Worm (Caenorhabditis elegans): ENCODE data around the gene tps-1.
A peak's percentile ranks its signal among the peaks of the same experiment; 100 is the strongest.

Gene tps-1

DNA sequence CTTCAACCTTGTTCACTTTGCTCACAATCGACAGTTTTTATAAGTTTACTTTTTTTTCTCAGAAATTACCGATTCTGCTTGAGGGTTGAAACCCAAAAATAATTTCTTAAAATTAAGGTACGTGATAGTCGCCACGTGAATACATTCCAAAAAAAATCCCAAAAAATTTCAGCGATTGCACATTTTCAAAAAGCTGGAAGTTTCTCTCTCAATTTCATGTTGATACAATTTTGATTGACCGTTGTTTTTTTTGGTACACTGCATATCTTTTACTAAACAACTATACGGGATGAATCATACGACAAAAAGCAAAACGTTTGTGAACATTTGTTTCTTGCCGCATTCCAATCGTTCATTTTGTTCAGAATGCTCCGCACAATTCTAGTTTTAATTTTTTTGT is 35.9 kb downstream of the tps-1 start, which contains the start of gene C36E6.8:
Gene C36E6.8 (plus strand): TSS at position 301 of the 400 bp plus-strand sequence.
- TF ChIP-seq Y75B8A.6 (GFP tag; IDR thresholded peaks at IDR 0.05) (no peak), spr-1 (tag; optimal IDR thresholded peaks at IDR 0.05) (no peak), madf-5 (GFP tag; IDR thresholded peaks at IDR 0.05) (no peak), F49E8.2 (tag; optimal IDR thresholded peaks at IDR 0.05; ENCODE audit: borderline replicate concordance) (no peak), daf-8 (GFP tag; IDR thresholded peaks at IDR 0.05) (no peak), sdz-12 (GFP tag; optimal IDR thresholded peaks at IDR 0.05) (no peak), hlh-11 (tag; optimal IDR thresholded peaks at IDR 0.05) (no peak), dve-1 (tag; optimal IDR thresholded peaks at IDR 0.05; ENCODE audit: insufficient read depth) (no peak)

DNA sequence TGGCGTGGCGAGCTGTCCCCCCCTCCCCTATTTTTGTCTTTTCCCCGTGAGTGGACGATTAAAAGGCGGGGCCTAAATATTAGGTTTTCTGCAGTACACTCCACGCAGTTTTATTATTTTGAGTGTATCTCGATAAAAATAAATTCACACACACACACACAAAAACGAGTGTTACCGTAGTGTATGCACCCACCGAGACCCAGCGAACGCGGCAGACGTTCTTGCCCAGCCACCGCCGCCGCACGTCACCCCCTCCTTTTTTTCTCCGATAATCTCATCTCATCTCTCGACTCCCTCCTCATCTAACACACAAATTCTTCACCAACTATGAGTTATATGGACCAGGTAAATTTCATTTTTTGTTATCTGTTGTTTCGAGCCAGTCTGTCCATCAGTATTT is 40.1 kb downstream of the tps-1 start, which contains the start of gene fubl-3:
Gene fubl-3 (plus strand): TSS at position 212 of the 400 bp plus-strand sequence.
- no peak for TF ChIP-seq unc-62 (GFP tag; optimal IDR thresholded peaks at IDR 0.05 in 1 of 2)
- TF ChIP-seq unc-62 (tag; optimal IDR thresholded peaks at IDR 0.05) = no peak
- TF ChIP-seq Y48G9A.11 (GFP tag; IDR thresholded peaks at IDR 0.05) = no peak
- no peak for TF ChIP-seq spr-1 (tag; optimal IDR thresholded peaks at IDR 0.05)
- no peak for TF ChIP-seq mdl-1 (tag; optimal IDR thresholded peaks at IDR 0.05)
- no peak for TF ChIP-seq lim-7 (GFP tag; IDR thresholded peaks at IDR 0.05)
- TF ChIP-seq nhr-111 (GFP tag; optimal IDR thresholded peaks at IDR 0.05) = no peak
- TF ChIP-seq daf-16 (GFP tag; optimal IDR thresholded peaks at IDR 0.05) = no peak
- peak; percentile 18 for TF ChIP-seq daf-16 (tag; optimal IDR thresholded peaks at IDR 0.05)
- TF ChIP-seq saeg-2 (GFP tag; IDR thresholded peaks at IDR 0.05) = no peak
- TF ChIP-seq ctbp-1 (GFP tag; IDR thresholded peaks at IDR 0.05) = 0 out of 2 replicates have a peak, but pooled peaks have one; percentile 29
- no peak for TF ChIP-seq attf-4 (tag; optimal IDR thresholded peaks at IDR 0.05)
- TF ChIP-seq php-3 (GFP tag; IDR thresholded peaks at IDR 0.05) = no peak
- TF ChIP-seq tra-1 (GFP tag; IDR thresholded peaks at IDR 0.05) = no peak
- peak; percentile 1 for TF ChIP-seq nhr-11 (tag; optimal IDR thresholded peaks at IDR 0.05)
- TF ChIP-seq hlh-11 (tag; optimal IDR thresholded peaks at IDR 0.05) = peak; percentile 30
- TF ChIP-seq zfp-3 (GFP tag; conservative IDR thresholded peaks at IDR 0.05) = no peak
- TF ChIP-seq ceh-20 (GFP tag; IDR thresholded peaks at IDR 0.05) = no peak
- TF ChIP-seq ceh-44 (GFP tag; IDR thresholded peaks at IDR 0.05) = no peak
- no peak for TF ChIP-seq R02D3.7 (tag; optimal IDR thresholded peaks at IDR 0.05)
- TF ChIP-seq unc-130 (GFP tag; optimal IDR thresholded peaks at IDR 0.05) = no peak
- no peak for TF ChIP-seq zip-2 (tag; optimal IDR thresholded peaks at IDR 0.05)
- TF ChIP-seq unc-39 (tag; optimal IDR thresholded peaks at IDR 0.05) = no peak
- no peak for TF ChIP-seq dmd-8 (GFP tag; IDR thresholded peaks at IDR 0.05)
- no peak for TF ChIP-seq nhr-76 (tag; optimal IDR thresholded peaks at IDR 0.05)
- no peak for TF ChIP-seq lin-15B (tag; optimal IDR thresholded peaks at IDR 0.05)
- TF ChIP-seq F49E8.2 (tag; optimal IDR thresholded peaks at IDR 0.05; ENCODE audit: borderline replicate concordance) = no peak
- TF ChIP-seq Y5F2A.4 (GFP tag; optimal IDR thresholded peaks at IDR 0.05) = no peak
- TF ChIP-seq zip-11 (GFP tag; IDR thresholded peaks at IDR 0.05) = no peak
- TF ChIP-seq dve-1 (tag; optimal IDR thresholded peaks at IDR 0.05; ENCODE audit: insufficient read depth) = no peak
- no peak for TF ChIP-seq ceh-28 (tag; optimal IDR thresholded peaks at IDR 0.05)
- no peak for TF ChIP-seq F10B5.3 (tag; optimal IDR thresholded peaks at IDR 0.05)
- TF ChIP-seq duxl-1 (tag; optimal IDR thresholded peaks at IDR 0.05; ENCODE audit: poor library complexity) = no peak
- TF ChIP-seq F26F4.8 (GFP tag; conservative IDR thresholded peaks at IDR 0.05) = no peak
- TF ChIP-seq lin-13 (GFP tag; optimal IDR thresholded peaks at IDR 0.05) = no peak
- no peak for TF ChIP-seq spr-3 (GFP tag; optimal IDR thresholded peaks at IDR 0.05)
- no peak for TF ChIP-seq tag-97 (GFP tag; IDR thresholded peaks at IDR 0.05)
- no peak for TF ChIP-seq daf-12 (tag; optimal IDR thresholded peaks at IDR 0.05)
- TF ChIP-seq lsy-2 (tag; optimal IDR thresholded peaks at IDR 0.05) = peak; percentile 70 to 95
- no peak for TF ChIP-seq lir-3 (tag; optimal IDR thresholded peaks at IDR 0.05)
- no peak for TF ChIP-seq snpc-4 (tag; optimal IDR thresholded peaks at IDR 0.05)
- TF ChIP-seq gei-8 (GFP tag; optimal IDR thresholded peaks at IDR 0.05) = no peak
- TF ChIP-seq egl-43 (GFP tag; IDR thresholded peaks at IDR 0.05) = no peak
- TF ChIP-seq daf-8 (GFP tag; IDR thresholded peaks at IDR 0.05) = no peak
- TF ChIP-seq aha-1 (tag) = peak; percentile 70
- no peak for TF ChIP-seq mdt-29 (GFP tag; IDR thresholded peaks at IDR 0.05)
- no peak for TF ChIP-seq set-16 (GFP tag; IDR thresholded peaks at IDR 0.05)

Data from whole organism, L4 larva.